Fruit fly (Drosophila melanogaster) whole organism, wandering third instar larva: ENCODE measurements around the gene Lar.

ENCODE experiments used
- Abd-B ChIP-seq: fragments of >200 bp; optimal IDR thresholded peaks from 2 replicates; lab custom pipeline; 2017; ENCODE audit warnings: missing biosample characterization, missing genetic modification characterization
- CG32264 ChIP-seq: fragments of 200-800 bp; sonication (Bioruptor generic); optimal IDR thresholded peaks from 2 replicates; lab custom pipeline; 2016; ENCODE audit warnings: missing biosample characterization, missing genetic modification characterization
- CG9705 ChIP-seq: fragments of 200-800 bp; sonication (Bioruptor generic); optimal IDR thresholded peaks from 2 replicates; lab custom pipeline; 2018; ENCODE audit warnings: missing biosample characterization, mild to moderate bottlenecking, missing genetic modification characterization
- CrebA ChIP-seq: fragments of 200-800 bp; sonication (Bioruptor generic); optimal IDR thresholded peaks from 2 replicates; lab custom pipeline; 2016; ENCODE audit warnings: missing biosample characterization, mild to moderate bottlenecking, missing genetic modification characterization, borderline replicate concordance
- Dfd ChIP-seq: fragments of >200 bp; optimal IDR thresholded peaks from 2 replicates; lab custom pipeline; 2017; ENCODE audit warnings: missing biosample characterization, missing genetic modification characterization
- Dif ChIP-seq: fragments of 200-275, 200-300 bp; sonication (Bioruptor generic); optimal IDR thresholded peaks from 2 replicates; lab custom pipeline; 2018; ENCODE audit warnings: missing biosample characterization, missing genetic modification characterization; ENCODE audit not compliant: partially characterized antibody
- GATAd ChIP-seq: sonication (Bioruptor generic); optimal IDR thresholded peaks from 2 replicates; lab custom pipeline; 2016; ENCODE audit warnings: missing biosample characterization, missing genetic modification characterization
- HLH106 ChIP-seq: fragments of 200-800 bp; optimal IDR thresholded peaks from 3 replicates; lab custom pipeline; 2019; ENCODE audit warnings: missing biosample characterization, mild to moderate bottlenecking, missing genetic modification characterization, moderate library complexity
- Hnf4 ChIP-seq: fragments of 200-800 bp; sonication (Bioruptor generic); optimal IDR thresholded peaks from 2 replicates; lab custom pipeline; 2016; ENCODE audit warnings: missing biosample characterization, mild to moderate bottlenecking, missing genetic modification characterization
- Hr78 ChIP-seq: fragments of >200 bp; optimal IDR thresholded peaks from 2 replicates; lab custom pipeline; 2017; ENCODE audit warnings: missing biosample characterization, missing genetic modification characterization
- Hr83 ChIP-seq: fragments of 200-300 bp; sonication (Bioruptor generic); optimal IDR thresholded peaks from 2 replicates; lab custom pipeline; 2016; ENCODE audit warnings: missing biosample characterization, mild to moderate bottlenecking, missing genetic modification characterization, moderate library complexity; ENCODE audit not compliant: poor library complexity, severe bottlenecking
- Jra ChIP-seq: sonication (Bioruptor generic); optimal IDR thresholded peaks from 2 replicates; lab custom pipeline; 2016; ENCODE audit warnings: missing biosample characterization, missing genetic modification characterization
- Mio ChIP-seq: sonication (Bioruptor generic); optimal IDR thresholded peaks from 2 replicates; lab custom pipeline; 2016; ENCODE audit warnings: missing biosample characterization, missing genetic modification characterization
- Myc ChIP-seq: fragments of >200 bp; optimal IDR thresholded peaks from 2 replicates; lab custom pipeline; 2017
- N ChIP-seq: fragments of >200 bp; optimal IDR thresholded peaks from 2 replicates; lab custom pipeline; 2018; ENCODE audit warnings: missing biosample characterization, missing external identifiers, missing genetic modification characterization
- OdsH ChIP-seq: fragments of 200-800 bp; sonication (Bioruptor generic); optimal IDR thresholded peaks from 2 replicates; lab custom pipeline; 2016; ENCODE audit warnings: missing biosample characterization, mild to moderate bottlenecking, missing genetic modification characterization
- Rel ChIP-seq, 2 experiments: fragments of 200-800 bp; sonication (Bioruptor generic) in 1 of 2; optimal IDR thresholded peaks; 2 replicates in 1 of 2; 3 replicates in 1 of 2; lab custom pipeline; 2016 to 2019; ENCODE audit warnings: mild to moderate bottlenecking in 2 of 2, missing biosample characterization in 2 of 2, missing genetic modification characterization in 2 of 2, moderate library complexity in 1 of 2
- Sp1 ChIP-seq: fragments of 200-800 bp; sonication (Bioruptor generic); optimal IDR thresholded peaks from 3 replicates; lab custom pipeline; 2019; ENCODE audit warnings: missing biosample characterization, mild to moderate bottlenecking, missing genetic modification characterization, moderate library complexity
- Vsx2 ChIP-seq: fragments of 200-300, 225-300 bp; sonication (Bioruptor generic); optimal IDR thresholded peaks from 2 replicates; lab custom pipeline; 2018; ENCODE audit warnings: missing biosample characterization, missing genetic modification characterization; ENCODE audit not compliant: partially characterized antibody
- br ChIP-seq: fragments of 200-800 bp; sonication (Bioruptor generic); optimal IDR thresholded peaks from 2 replicates; lab custom pipeline; 2016; ENCODE audit warnings: missing biosample characterization, missing genetic modification characterization
- brk ChIP-seq: fragments of 200-800 bp; sonication (Bioruptor generic); optimal IDR thresholded peaks from 2 replicates; lab custom pipeline; 2016; ENCODE audit warnings: missing biosample characterization, mild to moderate bottlenecking, missing genetic modification characterization
- dl ChIP-seq, 2 experiments: fragments of 175-275, 200-275 bp in 1 of 2; fragments of 200-275 bp in 1 of 2; sonication (Bioruptor generic); optimal IDR thresholded peaks; lab custom pipeline; 2018; ENCODE audit warnings: mild to moderate bottlenecking in 2 of 2, missing biosample characterization in 2 of 2, missing genetic modification characterization in 2 of 2, moderate library complexity in 2 of 2; ENCODE audit not compliant: partially characterized antibody in 2 of 2, insufficient read depth in 1 of 2
- dmrt93B ChIP-seq: fragments of 200-800 bp; sonication (Bioruptor generic); optimal IDR thresholded peaks from 2 replicates; lab custom pipeline; 2018; ENCODE audit warnings: missing biosample characterization, mild to moderate bottlenecking, missing genetic modification characterization
- dsf ChIP-seq: sonication (Bioruptor generic); optimal IDR thresholded peaks from 2 replicates; lab custom pipeline; 2016; ENCODE audit warnings: missing biosample characterization, missing genetic modification characterization, borderline replicate concordance
- ey ChIP-seq: fragments of 200-800 bp; sonication (Bioruptor generic); optimal IDR thresholded peaks from 2 replicates; lab custom pipeline; 2016; ENCODE audit warnings: missing biosample characterization, missing genetic modification characterization
- foxo ChIP-seq, 2 experiments: fragments of 200-800 bp; sonication (Bioruptor generic); optimal IDR thresholded peaks; 2 replicates in 1 of 2; 3 replicates in 1 of 2; lab custom pipeline; 2016 to 2017; ENCODE audit warnings: missing biosample characterization in 2 of 2, missing genetic modification characterization in 2 of 2
- fru ChIP-seq: fragments of 200-800 bp; sonication (Bioruptor generic); optimal IDR thresholded peaks from 3 replicates; lab custom pipeline; 2016; ENCODE audit warnings: missing biosample characterization, mild to moderate bottlenecking, missing genetic modification characterization
- h ChIP-seq: fragments of 200-800 bp; sonication (Bioruptor generic); optimal IDR thresholded peaks from 3 replicates; lab custom pipeline; 2016; ENCODE audit warnings: missing biosample characterization, mild to moderate bottlenecking, missing genetic modification characterization
- jim ChIP-seq: fragments of 175-275, 200-325 bp; sonication (Bioruptor generic); optimal IDR thresholded peaks from 2 replicates; lab custom pipeline; 2016; ENCODE audit warnings: missing biosample characterization, mild to moderate bottlenecking, missing genetic modification characterization
- lola ChIP-seq: fragments of >200 bp; optimal IDR thresholded peaks from 2 replicates; lab custom pipeline; 2017; ENCODE audit warnings: missing biosample characterization, missing genetic modification characterization
- pan ChIP-seq: fragments of >200 bp; optimal IDR thresholded peaks from 2 replicates; lab custom pipeline; 2017
- psq ChIP-seq: fragments of 200-800 bp; sonication (Bioruptor generic); optimal IDR thresholded peaks from 3 replicates; lab custom pipeline; 2017; ENCODE audit warnings: missing biosample characterization, mild to moderate bottlenecking, missing genetic modification characterization, moderate library complexity
- rgr ChIP-seq: fragments of 200-800 bp; sonication (Bioruptor generic); optimal IDR thresholded peaks from 3 replicates; lab custom pipeline; 2016; ENCODE audit warnings: missing biosample characterization, mild to moderate bottlenecking, missing genetic modification characterization
- sage ChIP-seq: fragments of 200-800 bp; sonication (Bioruptor generic); optimal IDR thresholded peaks from 2 replicates; lab custom pipeline; 2016; ENCODE audit warnings: missing biosample characterization, mild to moderate bottlenecking, missing genetic modification characterization
- sv ChIP-seq: fragments of 200-800 bp; sonication (Bioruptor generic); optimal IDR thresholded peaks from 3 replicates; lab custom pipeline; 2016; ENCODE audit warnings: missing biosample characterization, missing genetic modification characterization
- tai ChIP-seq: sonication (Bioruptor generic); optimal IDR thresholded peaks from 2 replicates; lab custom pipeline; 2016; ENCODE audit warnings: missing biosample characterization, missing genetic modification characterization
- usp ChIP-seq: fragments of >200 bp; optimal IDR thresholded peaks from 2 replicates; lab custom pipeline; 2017; ENCODE audit warnings: missing biosample characterization, missing genetic modification characterization
- woc ChIP-seq: sonication (Bioruptor generic); optimal IDR thresholded peaks from 2 replicates; lab custom pipeline; 2016; ENCODE audit warnings: missing biosample characterization, mild to moderate bottlenecking, missing genetic modification characterization

Lar gene

dm6 chr2L:19582185-19582584 is 4.2 kb upstream of the Lar start, which contains the start of gene Hakai:
Gene Hakai, minus strand, starts transcription at chr2L:19582474.
- TF ChIP-seq CG32264 (GFP tag; lab: Kevin White, UChicago) (no peak), GATAd (GFP tag; lab: Kevin White, UChicago) (no peak), Dfd (GFP tag; lab: Kevin White, UChicago) (no peak), jim (GFP tag; lab: Kevin White, UChicago) (peak; percentile 18), Vsx2 (GFP tag; lab: Kevin White, UChicago) (no peak), Myc (lab: Kevin White, UChicago) (no peak), dsf (GFP tag; lab: Kevin White, UChicago) (no peak), br (GFP tag; lab: Kevin White, UChicago) (peak; percentile 16), rgr (GFP tag; lab: Kevin White, UChicago) (peak; percentile 61), psq (GFP tag; lab: Kevin White, UChicago) (peak; percentile 34), sage (GFP tag; lab: Kevin White, UChicago) (no peak), h (peak; percentile 60), usp (GFP tag; lab: Kevin White, UChicago) (no peak), foxo (GFP tag; optimal IDR thresholded peaks at IDR 0.05; lab: Kevin White, UChicago) (peak in 1 of 2 experiments; percentile 72), tai (GFP tag; lab: Kevin White, UChicago) (no peak), Jra (GFP tag; lab: Kevin White, UChicago) (peak; percentile 21), Hnf4 (GFP tag; lab: Kevin White, UChicago) (no peak), CG9705 (GFP tag; lab: Kevin White, UChicago) (peak; percentile 34), Rel (GFP tag; optimal IDR thresholded peaks at IDR 0.05; lab: Kevin White, UChicago) (no peak), Rel (tag; optimal IDR thresholded peaks at IDR 0.05; lab: Kevin White, UChicago) (peak; percentile 98), Hr78 (GFP tag; lab: Kevin White, UChicago) (no peak), dmrt93B (GFP tag; lab: Kevin White, UChicago) (no peak), ey (peak; percentile 46), Sp1 (GFP tag; lab: Kevin White, UChicago) (peak; percentile 40), dl (GFP tag; optimal IDR thresholded peaks at IDR 0.05; lab: Kevin White, UChicago; ENCODE audit: insufficient read depth in 1 of 2, partially characterized antibody in 2 of 2) (no peak), N (GFP tag; lab: Kevin White, UChicago) (no peak), Hr83 (GFP tag; lab: Kevin White, UChicago) (peak; percentile 86), Mio (GFP tag; lab: Kevin White, UChicago) (no peak), lola (GFP tag; lab: Kevin White, UChicago) (no peak), pan (lab: Kevin White, UChicago) (no peak), woc (GFP tag; lab: Kevin White, UChicago) (no peak), OdsH (GFP tag; lab: Kevin White, UChicago) (no peak), brk (GFP tag; lab: Kevin White, UChicago) (no peak), Abd-B (GFP tag; lab: Kevin White, UChicago) (no peak), CrebA (GFP tag; lab: Kevin White, UChicago) (no peak), HLH106 (tag; lab: Kevin White, UChicago) (peak; percentile 48), sv (GFP tag; lab: Kevin White, UChicago) (peak; percentile 55), fru (GFP tag; lab: Kevin White, UChicago) (peak; percentile 38), Dif (no peak)
- TF ChIP-seq, all 38 proteins: peak for 15

- TF ChIP-seq jim (GFP tag; lab: Kevin White, UChicago) = peak; percentile 35
- peak; percentile 69 for TF ChIP-seq OdsH (GFP tag; lab: Kevin White, UChicago)
- TF ChIP-seq Sp1 (GFP tag; lab: Kevin White, UChicago) = peak; percentile 66
- no peak for TF ChIP-seq N (GFP tag; lab: Kevin White, UChicago)
- peak; percentile 76 for TF ChIP-seq h
- TF ChIP-seq Jra (GFP tag; lab: Kevin White, UChicago) = peak; percentile 49
- TF ChIP-seq CG9705 (GFP tag; lab: Kevin White, UChicago) = peak; percentile 72
- TF ChIP-seq fru (GFP tag; lab: Kevin White, UChicago) = peak; percentile 64
- TF ChIP-seq br (GFP tag; lab: Kevin White, UChicago) = peak; percentile 68
- peak; percentile 13 for TF ChIP-seq woc (GFP tag; lab: Kevin White, UChicago)
- no peak for TF ChIP-seq CG32264 (GFP tag; lab: Kevin White, UChicago)
- TF ChIP-seq Myc (lab: Kevin White, UChicago) = peak; percentile 63
- TF ChIP-seq rgr (GFP tag; lab: Kevin White, UChicago) = peak; percentile 78
- TF ChIP-seq psq (GFP tag; lab: Kevin White, UChicago) = peak; percentile 47
- peak; percentile 80 for TF ChIP-seq ey
- TF ChIP-seq dl (GFP tag; optimal IDR thresholded peaks at IDR 0.05; lab: Kevin White, UChicago; ENCODE audit: insufficient read depth in 1 of 2, partially characterized antibody in 2 of 2) = no peak
- peak in 1 of 2 experiments; percentile 84 for TF ChIP-seq foxo (GFP tag; optimal IDR thresholded peaks at IDR 0.05; lab: Kevin White, UChicago)
- peak; percentile 79 for TF ChIP-seq HLH106 (tag; lab: Kevin White, UChicago)
- TF ChIP-seq sv (GFP tag; lab: Kevin White, UChicago) = peak; percentile 46
- TF ChIP-seq Rel (GFP tag; optimal IDR thresholded peaks at IDR 0.05; lab: Kevin White, UChicago) = no peak
- TF ChIP-seq Rel (tag; optimal IDR thresholded peaks at IDR 0.05; lab: Kevin White, UChicago) = peak; percentile 73
- TF ChIP-seq dsf (GFP tag; lab: Kevin White, UChicago) = no peak
- no peak for TF ChIP-seq Hnf4 (GFP tag; lab: Kevin White, UChicago)
These were observed 2.5 kb upstream of the Lar start, which contains the start of the genes PCNA2 and CG10366 for dm6 chr2L:19583926-19584392. Gene PCNA2, minus strand, starts transcription at chr2L:19583990. Gene CG10366, plus strand, starts transcription at chr2L:19584235.
